Comparison of ENCODE assay signal across 1 fruit fly cellular context in the genomic region with DNA sequence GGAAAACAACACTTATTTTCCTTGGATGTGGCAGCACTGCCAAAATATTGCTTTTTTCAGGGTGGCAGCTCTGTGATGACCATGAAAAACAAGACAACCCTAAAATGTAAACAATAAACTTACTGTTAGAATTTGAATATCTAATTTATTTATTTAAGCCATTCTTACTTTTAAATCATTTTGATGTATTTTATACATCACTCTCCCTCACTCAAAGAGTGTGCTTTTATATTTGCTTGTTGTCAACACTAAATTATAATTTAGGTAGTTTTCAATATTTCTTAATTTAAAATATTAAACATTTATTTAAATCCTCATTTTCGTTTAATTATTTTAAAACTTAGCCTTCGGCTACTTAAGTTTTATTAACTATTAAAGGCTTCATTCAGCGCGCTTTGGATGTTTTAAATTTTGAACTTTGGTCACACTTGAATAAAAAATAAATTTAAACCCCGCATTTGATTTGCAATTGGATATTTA.
TF ChIP-seq lines count a peak whose summit lies in the region.

A gene (minus strand): TSS at position 39 of the 480 bp plus-strand sequence.
A gene (plus strand): TSS at position 415 of the 480 bp plus-strand sequence.

TF ChIP-seq in whole organism, embryonic, 481 proteins besides CTCF, POLR2A, EP300 and RAD21 (continued from another document and continues in another):
- TF ChIP-seq Hand (GFP tag; optimal IDR thresholded peaks at IDR 0.05; lab: Kevin White, UChicago): no peak
- peak; percentile 55 for TF ChIP-seq CG15601 (tag; optimal IDR thresholded peaks at IDR 0.05; lab: Kevin White, UChicago)
- TF ChIP-seq CG3847 (GFP tag; IDR thresholded peaks at IDR 0.05; lab: Robert Waterston, UW): peak; percentile 63
- no peak for TF ChIP-seq NC2β (GFP tag; optimal IDR thresholded peaks at IDR 0.05; lab: Kevin White, UChicago)
- peak; percentile 5 for TF ChIP-seq CG1233 (GFP tag; optimal IDR thresholded peaks at IDR 0.05; lab: Kevin White, UChicago)
- no peak for TF ChIP-seq HHEX (GFP tag; optimal IDR thresholded peaks at IDR 0.05; lab: Kevin White, UChicago)
- TF ChIP-seq seq (GFP tag; IDR thresholded peaks at IDR 0.05; lab: Robert Waterston, UW): no peak
- no peak for TF ChIP-seq sd (tag; optimal IDR thresholded peaks at IDR 0.05; lab: Kevin White, UChicago)
- TF ChIP-seq pan (optimal IDR thresholded peaks at IDR 0.05; lab: Kevin White, UChicago): no peak
- TF ChIP-seq pan (GFP tag; optimal IDR thresholded peaks at IDR 0.05 in 1 of 2, IDR thresholded peaks at IDR 0.05 in 1 of 2): peak in 1 of 2 experiments; percentile 31
- TF ChIP-seq crol (GFP tag; IDR thresholded peaks at IDR 0.05; lab: Robert Waterston, UW): no peak
- no peak for TF ChIP-seq eve (GFP tag; optimal IDR thresholded peaks at IDR 0.05; lab: Kevin White, UChicago)
- no peak for TF ChIP-seq Doc3 (GFP tag; IDR thresholded peaks at IDR 0.05; lab: Robert Waterston, UW; ENCODE audit: partially characterized antibody)
- no peak for TF ChIP-seq ara (GFP tag; IDR thresholded peaks at IDR 0.05; lab: Robert Waterston, UW)
- TF ChIP-seq BEAF-32 (GFP tag; optimal IDR thresholded peaks at IDR 0.05; lab: Kevin White, UChicago): peak; percentile 36
- no peak for TF ChIP-seq ash1 (GFP tag; optimal IDR thresholded peaks at IDR 0.05; lab: Kevin White, UChicago)
- no peak for TF ChIP-seq CG15011 (GFP tag; optimal IDR thresholded peaks at IDR 0.05; lab: Kevin White, UChicago)
- TF ChIP-seq kni (GFP tag; optimal IDR thresholded peaks at IDR 0.05; lab: Kevin White, UChicago): no peak
- TF ChIP-seq Xrp1 (GFP tag; IDR thresholded peaks at IDR 0.05; lab: Robert Waterston, UW): no peak
- no peak for TF ChIP-seq HLH4C (GFP tag; IDR thresholded peaks at IDR 0.05; lab: Robert Waterston, UW; ENCODE audit: partially characterized antibody)
- no peak for TF ChIP-seq gro (GFP tag; optimal IDR thresholded peaks at IDR 0.05; lab: Kevin White, UChicago)
- TF ChIP-seq ato (GFP tag; IDR thresholded peaks at IDR 0.05; lab: Robert Waterston, UW; ENCODE audit: partially characterized antibody): no peak
- TF ChIP-seq Atf6 (GFP tag; IDR thresholded peaks at IDR 0.05; lab: Robert Waterston, UW): no peak
- no peak for TF ChIP-seq stc (GFP tag; IDR thresholded peaks at IDR 0.05; lab: Robert Waterston, UW)
- TF ChIP-seq cato (GFP tag; optimal IDR thresholded peaks at IDR 0.05; lab: Kevin White, UChicago; ENCODE audit: borderline replicate concordance): no peak
- peak; percentile 90 for TF ChIP-seq Lhr (GFP tag; optimal IDR thresholded peaks at IDR 0.05; lab: Kevin White, UChicago)
- TF ChIP-seq dpn (GFP tag; optimal IDR thresholded peaks at IDR 0.05; lab: Kevin White, UChicago): no peak
- no peak for TF ChIP-seq gem (tag; optimal IDR thresholded peaks at IDR 0.05; lab: Kevin White, UChicago)
- TF ChIP-seq CG10462 (GFP tag; optimal IDR thresholded peaks at IDR 0.05; lab: Kevin White, UChicago): no peak
- no peak for TF ChIP-seq HLH54F (GFP tag; optimal IDR thresholded peaks at IDR 0.05; lab: Kevin White, UChicago)
- TF ChIP-seq prd (optimal IDR thresholded peaks at IDR 0.05; lab: Kevin White, UChicago): no peak
- no peak for TF ChIP-seq prd (GFP tag; IDR thresholded peaks at IDR 0.05; lab: Robert Waterston, UW)
- no peak for TF ChIP-seq so (GFP tag; IDR thresholded peaks at IDR 0.05; lab: Robert Waterston, UW)
- no peak for TF ChIP-seq sc (optimal IDR thresholded peaks at IDR 0.05; lab: Kevin White, UChicago)
- peak; percentile 29 for TF ChIP-seq sc (GFP tag; optimal IDR thresholded peaks at IDR 0.05; lab: Kevin White, UChicago)
- no peak for TF ChIP-seq CG3163 (GFP tag; optimal IDR thresholded peaks at IDR 0.05; lab: Kevin White, UChicago)
- no peak for TF ChIP-seq sim (GFP tag; IDR thresholded peaks at IDR 0.05; lab: Robert Waterston, UW)
- TF ChIP-seq Dfd (GFP tag; optimal IDR thresholded peaks at IDR 0.05; lab: Kevin White, UChicago): no peak
- TF ChIP-seq gcm (GFP tag; optimal IDR thresholded peaks at IDR 0.05; lab: Kevin White, UChicago): peak; percentile 20
- peak; percentile 31 for TF ChIP-seq lilli (GFP tag; optimal IDR thresholded peaks at IDR 0.05; lab: Kevin White, UChicago)
- no peak for TF ChIP-seq tgo (GFP tag; IDR thresholded peaks at IDR 0.05; lab: Robert Waterston, UW)
- no peak for TF ChIP-seq crc (GFP tag; optimal IDR thresholded peaks at IDR 0.05; lab: Kevin White, UChicago)
- TF ChIP-seq jigr1 (GFP tag; IDR thresholded peaks at IDR 0.05; lab: Robert Waterston, UW): no peak; the same call in 2 of the 3 replicates
- no peak for TF ChIP-seq aop (GFP tag; IDR thresholded peaks at IDR 0.05; lab: Robert Waterston, UW)
- TF ChIP-seq CG12391 (tag; optimal IDR thresholded peaks at IDR 0.05; lab: Kevin White, UChicago): peak; percentile 79
- TF ChIP-seq hb (GFP tag; IDR thresholded peaks at IDR 0.05; lab: Robert Waterston, UW; ENCODE audit: partially characterized antibody): no peak
- TF ChIP-seq pzg (GFP tag; optimal IDR thresholded peaks at IDR 0.05; lab: Kevin White, UChicago): peak; percentile 73
- TF ChIP-seq CG1603 (tag; optimal IDR thresholded peaks at IDR 0.05; lab: Kevin White, UChicago): peak; percentile 66
- no peak for TF ChIP-seq Ada2b (GFP tag; IDR thresholded peaks at IDR 0.05; lab: Robert Waterston, UW)
- TF ChIP-seq CG8388 (GFP tag; optimal IDR thresholded peaks at IDR 0.05; lab: Kevin White, UChicago): peak; percentile 41
- TF ChIP-seq CG32772 (GFP tag; IDR thresholded peaks at IDR 0.05; lab: Robert Waterston, UW): no peak
- no peak for TF ChIP-seq ac (GFP tag; optimal IDR thresholded peaks at IDR 0.05; lab: Kevin White, UChicago)
- no peak for TF ChIP-seq B-H1 (GFP tag; IDR thresholded peaks at IDR 0.05; lab: Robert Waterston, UW)
- TF ChIP-seq Med (GFP tag; lab: Kevin White, UChicago): peak; percentile 12
- no peak for TF ChIP-seq da (GFP tag; optimal IDR thresholded peaks at IDR 0.05; lab: Kevin White, UChicago)
- TF ChIP-seq Asciz (GFP tag; optimal IDR thresholded peaks at IDR 0.05; lab: Kevin White, UChicago): no peak
- TF ChIP-seq lov (optimal IDR thresholded peaks at IDR 0.05; lab: Kevin White, UChicago): no peak
- TF ChIP-seq lov (GFP tag; IDR thresholded peaks at IDR 0.05; lab: Robert Waterston, UW): no peak
- peak; percentile 65 for TF ChIP-seq kay (GFP tag; optimal IDR thresholded peaks at IDR 0.05; lab: Kevin White, UChicago)
- TF ChIP-seq ham (GFP tag; IDR thresholded peaks at IDR 0.05; lab: Robert Waterston, UW): no peak
- no peak for TF ChIP-seq lmd (GFP tag; IDR thresholded peaks at IDR 0.05; lab: Robert Waterston, UW)
- TF ChIP-seq Bteb2 (GFP tag; optimal IDR thresholded peaks at IDR 0.05; lab: Kevin White, UChicago): no peak
- TF ChIP-seq sr (GFP tag; IDR thresholded peaks at IDR 0.05; lab: Robert Waterston, UW): no peak
- no peak for TF ChIP-seq unpg (GFP tag; optimal IDR thresholded peaks at IDR 0.05; lab: Kevin White, UChicago)
- TF ChIP-seq ase (GFP tag; IDR thresholded peaks at IDR 0.05; lab: Robert Waterston, UW): no peak
- no peak for TF ChIP-seq nerfin-2 (GFP tag; IDR thresholded peaks at IDR 0.05; lab: Robert Waterston, UW; ENCODE audit: partially characterized antibody)
- no peak for TF ChIP-seq CG11504 (tag; optimal IDR thresholded peaks at IDR 0.05; lab: Kevin White, UChicago)
- TF ChIP-seq Dip3 (GFP tag; optimal IDR thresholded peaks at IDR 0.05; lab: Kevin White, UChicago): no peak
- no peak for TF ChIP-seq zfh2 (GFP tag; optimal IDR thresholded peaks at IDR 0.05; lab: Kevin White, UChicago)
- TF ChIP-seq CrebB (tag; optimal IDR thresholded peaks at IDR 0.05; lab: Kevin White, UChicago): no peak
- TF ChIP-seq Hmr (GFP tag; optimal IDR thresholded peaks at IDR 0.05; lab: Kevin White, UChicago): peak; percentile 77
- no peak for TF ChIP-seq Aef1 (GFP tag; IDR thresholded peaks at IDR 0.05; lab: Robert Waterston, UW)
- TF ChIP-seq CG12942 (GFP tag; optimal IDR thresholded peaks at IDR 0.05; lab: Kevin White, UChicago): no peak
- peak; percentile 10 for TF ChIP-seq CG9727 (GFP tag; optimal IDR thresholded peaks at IDR 0.05; lab: Kevin White, UChicago)
- no peak for TF ChIP-seq CG1529 (GFP tag; optimal IDR thresholded peaks at IDR 0.05; lab: Kevin White, UChicago)
- no peak for TF ChIP-seq Lim3 (GFP tag; IDR thresholded peaks at IDR 0.05; lab: Robert Waterston, UW)
- TF ChIP-seq H2.0 (GFP tag; IDR thresholded peaks at IDR 0.05; lab: Robert Waterston, UW): no peak
- no peak for TF ChIP-seq CG7271 (tag; optimal IDR thresholded peaks at IDR 0.05; lab: Kevin White, UChicago)
- TF ChIP-seq CG17328 (GFP tag; IDR thresholded peaks at IDR 0.05; lab: Robert Waterston, UW): no peak
- no peak for TF ChIP-seq Blimp-1 (GFP tag; optimal IDR thresholded peaks at IDR 0.05; lab: Kevin White, UChicago)
- no peak for TF ChIP-seq corto (GFP tag; optimal IDR thresholded peaks at IDR 0.05; lab: Kevin White, UChicago)
- no peak for TF ChIP-seq Lpt (GFP tag; optimal IDR thresholded peaks at IDR 0.05; lab: Kevin White, UChicago)
- no peak for TF ChIP-seq Eip74EF (GFP tag; optimal IDR thresholded peaks at IDR 0.05; lab: Kevin White, UChicago)
- TF ChIP-seq bsh (GFP tag; optimal IDR thresholded peaks at IDR 0.05; lab: Kevin White, UChicago): no peak
- no peak for TF ChIP-seq Vsx1 (GFP tag; optimal IDR thresholded peaks at IDR 0.05; lab: Kevin White, UChicago)
- peak; percentile 1 for TF ChIP-seq CG7839 (tag; optimal IDR thresholded peaks at IDR 0.05; lab: Kevin White, UChicago)
- no peak for TF ChIP-seq tio (GFP tag; optimal IDR thresholded peaks at IDR 0.05; lab: Kevin White, UChicago)
- TF ChIP-seq CG13287 (GFP tag; IDR thresholded peaks at IDR 0.05; lab: Robert Waterston, UW; ENCODE audit: partially characterized antibody): peak; percentile 61
- no peak for TF ChIP-seq C15 (GFP tag; IDR thresholded peaks at IDR 0.05; lab: Robert Waterston, UW)
- peak; percentile 40 for TF ChIP-seq nmo (GFP tag; optimal IDR thresholded peaks at IDR 0.05; lab: Kevin White, UChicago)
- TF ChIP-seq Ptx1 (GFP tag; IDR thresholded peaks at IDR 0.05; lab: Robert Waterston, UW): no peak
- no peak for TF ChIP-seq bbx (GFP tag; IDR thresholded peaks at IDR 0.05; lab: Robert Waterston, UW; ENCODE audit: partially characterized antibody)
- TF ChIP-seq CG10209 (GFP tag; optimal IDR thresholded peaks at IDR 0.05; lab: Kevin White, UChicago): no peak
- no peak for TF ChIP-seq CG7928 (GFP tag; optimal IDR thresholded peaks at IDR 0.05; lab: Kevin White, UChicago)
- TF ChIP-seq CG17385 (GFP tag; optimal IDR thresholded peaks at IDR 0.05; lab: Kevin White, UChicago): no peak
- TF ChIP-seq Antp (GFP tag; optimal IDR thresholded peaks at IDR 0.05; lab: Kevin White, UChicago): no peak
- no peak for TF ChIP-seq Dip2 (GFP tag; IDR thresholded peaks at IDR 0.05; lab: Robert Waterston, UW)
- no peak for TF ChIP-seq nerfin-1 (tag; optimal IDR thresholded peaks at IDR 0.05; lab: Kevin White, UChicago)
- no peak for TF ChIP-seq CG4360 (GFP tag; IDR thresholded peaks at IDR 0.05; lab: Robert Waterston, UW)
- TF ChIP-seq Fer3 (tag; optimal IDR thresholded peaks at IDR 0.05; lab: Kevin White, UChicago): no peak
- TF ChIP-seq Meics (GFP tag; optimal IDR thresholded peaks at IDR 0.05; lab: Kevin White, UChicago): no peak
- TF ChIP-seq CG16815 (GFP tag; optimal IDR thresholded peaks at IDR 0.05; lab: Kevin White, UChicago): no peak
- no peak for TF ChIP-seq CG4854 (GFP tag; optimal IDR thresholded peaks at IDR 0.05; lab: Kevin White, UChicago)
- peak; percentile 38 for TF ChIP-seq CG2712 (tag; optimal IDR thresholded peaks at IDR 0.05; lab: Kevin White, UChicago)
- TF ChIP-seq danr (GFP tag; IDR thresholded peaks at IDR 0.05; lab: Robert Waterston, UW): no peak
- TF ChIP-seq CG4424 (GFP tag; optimal IDR thresholded peaks at IDR 0.05; lab: Kevin White, UChicago): no peak
- TF ChIP-seq MESR4 (GFP tag; optimal IDR thresholded peaks at IDR 0.05; lab: Kevin White, UChicago): no peak
- TF ChIP-seq CG6689 (GFP tag; IDR thresholded peaks at IDR 0.05; lab: Robert Waterston, UW): no peak
- TF ChIP-seq mirr (GFP tag; optimal IDR thresholded peaks at IDR 0.05; lab: Kevin White, UChicago): no peak
- peak; percentile 44 for TF ChIP-seq CG17829 (tag; optimal IDR thresholded peaks at IDR 0.05; lab: Kevin White, UChicago)
- no peak for TF ChIP-seq Six4 (GFP tag; optimal IDR thresholded peaks at IDR 0.05; lab: Kevin White, UChicago)
- peak; percentile 37 for TF ChIP-seq sug (tag; optimal IDR thresholded peaks at IDR 0.05; lab: Kevin White, UChicago)
- no peak for TF ChIP-seq CG3065 (GFP tag; optimal IDR thresholded peaks at IDR 0.05; lab: Kevin White, UChicago)
- TF ChIP-seq pfk (GFP tag; optimal IDR thresholded peaks at IDR 0.05; lab: Kevin White, UChicago): peak; percentile 3
- no peak for TF ChIP-seq CG16863 (GFP tag; optimal IDR thresholded peaks at IDR 0.05; lab: Kevin White, UChicago)
- no peak for TF ChIP-seq CG2199 (GFP tag; IDR thresholded peaks at IDR 0.05; lab: Robert Waterston, UW)
- no peak for TF ChIP-seq btn (GFP tag; optimal IDR thresholded peaks at IDR 0.05; lab: Kevin White, UChicago)
- no peak for TF ChIP-seq CG11398 (GFP tag; optimal IDR thresholded peaks at IDR 0.05; lab: Kevin White, UChicago)
- TF ChIP-seq HLH3B (GFP tag; IDR thresholded peaks at IDR 0.05; lab: Robert Waterston, UW): no peak
- TF ChIP-seq zen (tag; optimal IDR thresholded peaks at IDR 0.05; lab: Kevin White, UChicago): no peak
- TF ChIP-seq salm (tag; optimal IDR thresholded peaks at IDR 0.05; lab: Kevin White, UChicago): no peak
- TF ChIP-seq CG8944 (GFP tag; optimal IDR thresholded peaks at IDR 0.05; lab: Kevin White, UChicago): no peak
- no peak for TF ChIP-seq cas (GFP tag; IDR thresholded peaks at IDR 0.05; lab: Robert Waterston, UW)
- TF ChIP-seq MTF-1 (GFP tag; optimal IDR thresholded peaks at IDR 0.05; lab: Kevin White, UChicago; ENCODE audit: borderline replicate concordance): no peak
- TF ChIP-seq TFAM (GFP tag; optimal IDR thresholded peaks at IDR 0.05; lab: Kevin White, UChicago): no peak
- TF ChIP-seq toy (GFP tag; IDR thresholded peaks at IDR 0.05; lab: Robert Waterston, UW): no peak
- TF ChIP-seq dimm (GFP tag; IDR thresholded peaks at IDR 0.05; lab: Robert Waterston, UW): no peak
- TF ChIP-seq ro (GFP tag; IDR thresholded peaks at IDR 0.05; lab: Robert Waterston, UW): no peak
- TF ChIP-seq PHDP (tag; optimal IDR thresholded peaks at IDR 0.05; lab: Kevin White, UChicago): no peak
- TF ChIP-seq E2f2 (GFP tag; IDR thresholded peaks at IDR 0.05; lab: Robert Waterston, UW): peak; percentile 83; the same call in 1 of the 2 replicates
- no peak for TF ChIP-seq CG13775 (GFP tag; optimal IDR thresholded peaks at IDR 0.05; lab: Kevin White, UChicago)
- no peak for TF ChIP-seq Spps (tag; optimal IDR thresholded peaks at IDR 0.05; lab: Kevin White, UChicago)
- TF ChIP-seq Oli (tag; optimal IDR thresholded peaks at IDR 0.05; lab: Kevin White, UChicago): no peak
